Fruit fly (Drosophila melanogaster) whole organism, embryonic: ENCODE data around the gene glu.
A peak's percentile ranks its signal among the peaks of the same experiment; 100 is the strongest.

Experiments
- B-H2 ChIP-seq: fragments of 200-800 bp; sonication (Bioruptor generic); optimal IDR thresholded peaks from 2 replicates; lab custom pipeline; 2018; ENCODE audit warnings: missing biosample characterization, mild to moderate bottlenecking, missing genetic modification characterization
- C15 ChIP-seq: fragments of 200-800 bp; sonication (Bioruptor generic); IDR thresholded peaks from 3 replicates; pipeline ENCODE4 v1.3.6; 2022; ENCODE audit warnings: missing biosample characterization, missing genetic modification characterization
- CG11560 ChIP-seq: fragments of 200-800 bp; sonication (Bioruptor generic); IDR thresholded peaks from 3 replicates; pipeline ENCODE4 v1.3.6; 2022; ENCODE audit warnings: missing biosample characterization, missing genetic modification characterization
- CG12104 ChIP-seq: fragments of 200-800 bp; sonication (Bioruptor generic); optimal IDR thresholded peaks from 3 replicates; lab custom pipeline; 2016; ENCODE audit warnings: missing biosample characterization, missing genetic modification characterization
- CG14710 ChIP-seq: fragments of 200-800 bp; sonication (Bioruptor generic); optimal IDR thresholded peaks from 3 replicates; lab custom pipeline; 2019; ENCODE audit warnings: missing biosample characterization, mild to moderate bottlenecking, missing genetic modification characterization, moderate library complexity
- CG1602 ChIP-seq: fragments of 200-800 bp; sonication (Bioruptor generic); optimal IDR thresholded peaks from 3 replicates; lab custom pipeline; 2016; ENCODE audit warnings: missing biosample characterization, missing genetic modification characterization
- CG1603 ChIP-seq: fragments of 200-800 bp; sonication (Bioruptor generic); optimal IDR thresholded peaks from 2 replicates; lab custom pipeline; 2019; ENCODE audit warnings: missing biosample characterization, mild to moderate bottlenecking, missing genetic modification characterization, moderate library complexity
- CG30403 ChIP-seq: fragments of 200-800 bp; sonication (Bioruptor generic); optimal IDR thresholded peaks from 3 replicates; lab custom pipeline; 2016; ENCODE audit warnings: missing biosample characterization, missing genetic modification characterization
- CG32532 ChIP-seq: fragments of 200-800 bp; sonication (Bioruptor generic); IDR thresholded peaks from 2 replicates; pipeline ENCODE4 v1.3.6; 2022; ENCODE audit warnings: missing biosample characterization, missing genetic modification characterization
- CG34422 ChIP-seq: fragments of 200-800 bp; sonication (Bioruptor generic); IDR thresholded peaks from 3 replicates; pipeline ENCODE4 v1.3.6; 2022; ENCODE audit warnings: missing biosample characterization, missing genetic modification characterization
- CG42726 ChIP-seq: fragments of 200-800 bp; sonication (Bioruptor generic); IDR thresholded peaks from 2 replicates; pipeline ENCODE4 v1.3.6; 2022; ENCODE audit warnings: missing biosample characterization, missing genetic modification characterization; ENCODE audit not compliant: partially characterized antibody
- CG43689 ChIP-seq: fragments of 200-800 bp; sonication (Bioruptor generic); IDR thresholded peaks from 2 replicates; pipeline ENCODE4 v1.3.6; 2022; ENCODE audit warnings: missing biosample characterization, missing genetic modification characterization
- CG6689 ChIP-seq: fragments of 200-800 bp; sonication (Bioruptor generic); IDR thresholded peaks from 2 replicates; pipeline ENCODE4 v1.3.6; 2022; ENCODE audit warnings: missing biosample characterization, missing genetic modification characterization
- D19A ChIP-seq: fragments of 200-800 bp; optimal IDR thresholded peaks from 3 replicates; lab custom pipeline; 2019; ENCODE audit warnings: missing biosample characterization, mild to moderate bottlenecking, missing genetic modification characterization, moderate library complexity
- Dll ChIP-seq: fragments of 200-800 bp; sonication (Bioruptor generic); IDR thresholded peaks from 4 replicates; pipeline ENCODE4 v1.3.6; 2022; ENCODE audit warnings: missing biosample characterization, missing genetic modification characterization; ENCODE audit not compliant: partially characterized antibody
- Dref ChIP-seq: fragments of 200-800 bp; sonication (Bioruptor generic); IDR thresholded peaks from 2 replicates; pipeline ENCODE4 v1.3.6; 2022; ENCODE audit warnings: missing biosample characterization, missing genetic modification characterization
- Eip74EF ChIP-seq, 2 experiments: fragments of 200-800 bp in 1 of 2; fragments of >200 bp in 1 of 2; sonication (Bioruptor generic) in 1 of 2; optimal IDR thresholded peaks; 2 replicates each; lab custom pipeline; 2017 to 2019; ENCODE audit warnings: missing biosample characterization in 2 of 2, missing genetic modification characterization in 2 of 2, mild to moderate bottlenecking in 1 of 2, moderate library complexity in 1 of 2
- HLHmδ ChIP-seq: fragments of 200-800 bp; sonication (Bioruptor generic); optimal IDR thresholded peaks from 2 replicates; lab custom pipeline; 2018; ENCODE audit warnings: missing biosample characterization, mild to moderate bottlenecking, missing genetic modification characterization, moderate library complexity
- Hey ChIP-seq: fragments of 200-800 bp; sonication (Bioruptor generic); optimal IDR thresholded peaks from 3 replicates; lab custom pipeline; 2018; ENCODE audit warnings: missing biosample characterization, mild to moderate bottlenecking, missing genetic modification characterization
- Hr3 ChIP-seq: fragments of 200-800 bp; sonication (Bioruptor generic); optimal IDR thresholded peaks from 3 replicates; lab custom pipeline; 2016; ENCODE audit warnings: missing biosample characterization, missing genetic modification characterization
- Mad ChIP-seq: fragments of 200-800 bp; sonication (Bioruptor generic); optimal IDR thresholded peaks from 2 replicates; lab custom pipeline; 2016; ENCODE audit warnings: missing biosample characterization, missing genetic modification characterization
- NfI ChIP-seq: fragments of 200-800 bp; sonication (Bioruptor generic); optimal IDR thresholded peaks from 3 replicates; lab custom pipeline; 2018; ENCODE audit warnings: missing biosample characterization, mild to moderate bottlenecking, missing genetic modification characterization, moderate library complexity
- PHDP ChIP-seq: fragments of 200-800 bp; sonication (Bioruptor generic); optimal IDR thresholded peaks from 3 replicates; lab custom pipeline; 2018; ENCODE audit warnings: missing biosample characterization, mild to moderate bottlenecking, missing genetic modification characterization, moderate library complexity
- Poxn ChIP-seq: fragments of 200-800 bp; sonication (Bioruptor generic); IDR thresholded peaks from 2 replicates; pipeline ENCODE4 v1.3.6; 2022; ENCODE audit warnings: missing biosample characterization, missing genetic modification characterization
- Sin3A ChIP-seq: fragments of >200 bp; optimal IDR thresholded peaks from 2 replicates; lab custom pipeline; 2018
- Sry-δ ChIP-seq: fragments of 200-800 bp; sonication (Bioruptor generic); optimal IDR thresholded peaks from 2 replicates; lab custom pipeline; 2016; ENCODE audit warnings: missing biosample characterization, missing genetic modification characterization
- Ssrp ChIP-seq: fragments of 200-800 bp; sonication (Bioruptor generic); optimal IDR thresholded peaks from 2 replicates; lab custom pipeline; 2018; ENCODE audit warnings: missing biosample characterization, mild to moderate bottlenecking, missing genetic modification characterization, moderate library complexity
- Tbp ChIP-seq: fragments of >200 bp; optimal IDR thresholded peaks from 2 replicates; lab custom pipeline; 2018; ENCODE audit warnings: missing biosample characterization, missing genetic modification characterization
- chif ChIP-seq, 2 experiments: fragments of 200-800 bp; sonication (Bioruptor generic); optimal IDR thresholded peaks; 3 replicates each; lab custom pipeline; 2016; ENCODE audit warnings: missing biosample characterization in 2 of 2, missing genetic modification characterization in 2 of 2
- chinmo ChIP-seq: fragments of 200-800 bp; sonication (Bioruptor generic); IDR thresholded peaks from 4 replicates; pipeline ENCODE4 v1.3.6; 2022; ENCODE audit warnings: missing biosample characterization, missing genetic modification characterization; ENCODE audit not compliant: partially characterized antibody
- danr ChIP-seq: fragments of 200-800 bp; sonication (Bioruptor generic); IDR thresholded peaks from 2 replicates; pipeline ENCODE4 v1.3.6; 2022; ENCODE audit warnings: missing biosample characterization, missing genetic modification characterization
- ems ChIP-seq: fragments of 200-800 bp; sonication (Bioruptor generic); optimal IDR thresholded peaks from 3 replicates; lab custom pipeline; 2016; ENCODE audit warnings: missing biosample characterization, missing genetic modification characterization
- gcm2 ChIP-seq: fragments of 200-800 bp; sonication (Bioruptor generic); optimal IDR thresholded peaks from 2 replicates; lab custom pipeline; 2016; ENCODE audit warnings: missing biosample characterization, missing genetic modification characterization
- grn ChIP-seq: fragments of 200-800 bp; sonication (Bioruptor generic); optimal IDR thresholded peaks from 3 replicates; lab custom pipeline; 2017; ENCODE audit warnings: missing biosample characterization, missing genetic modification characterization
- hkb ChIP-seq, 2 experiments: fragments of 200-800 bp in 1 of 2; fragments of >200 bp in 1 of 2; sonication (Bioruptor generic) in 1 of 2; IDR thresholded peaks in 1 of 2; optimal IDR thresholded peaks in 1 of 2; 2 replicates each; pipeline versions ENCODE4 v1.3.6 to Lab custom; 2017 to 2022; ENCODE audit warnings: missing biosample characterization in 1 of 2, missing genetic modification characterization in 1 of 2
- insv ChIP-seq, 2 experiments: fragments of 200-800 bp; sonication (Bioruptor generic); optimal IDR thresholded peaks; 3 replicates each; lab custom pipeline; 2016 to 2018; ENCODE audit warnings: missing biosample characterization in 2 of 2, missing genetic modification characterization in 2 of 2
- pan ChIP-seq, 4 experiments: fragments of >200 bp in 3 of 4; fragments of 200-800 bp in 1 of 4; sonication (Bioruptor generic) in 1 of 4; optimal IDR thresholded peaks in 3 of 4; IDR thresholded peaks in 1 of 4; 2 replicates each; pipeline versions ENCODE4 v1.3.6 to Lab custom; 2017 to 2022; ENCODE audit warnings: missing biosample characterization in 2 of 4, missing genetic modification characterization in 2 of 4, mixed read lengths in 1 of 4
- prd ChIP-seq, 3 experiments: fragments of >200 bp in 2 of 3; fragments of 200-800 bp in 1 of 3; sonication (Bioruptor generic) in 1 of 3; optimal IDR thresholded peaks in 2 of 3; IDR thresholded peaks in 1 of 3; 2 replicates in 2 of 3; 3 replicates in 1 of 3; pipeline versions ENCODE4 v1.3.6 to Lab custom; 2017 to 2022; ENCODE audit warnings: missing biosample characterization in 1 of 3, missing genetic modification characterization in 1 of 3
- ranshi ChIP-seq: fragments of 200-800 bp; sonication (Bioruptor generic); IDR thresholded peaks from 2 replicates; pipeline ENCODE4 v1.3.6; 2022; ENCODE audit warnings: missing biosample characterization, missing genetic modification characterization
- run ChIP-seq: fragments of 200-800 bp; sonication (Bioruptor generic); optimal IDR thresholded peaks from 3 replicates; lab custom pipeline; 2018; ENCODE audit warnings: missing biosample characterization, mild to moderate bottlenecking, missing genetic modification characterization
- salm ChIP-seq: fragments of 200-800 bp; sonication (Bioruptor generic); optimal IDR thresholded peaks from 2 replicates; lab custom pipeline; 2018; ENCODE audit warnings: missing biosample characterization, mild to moderate bottlenecking, missing genetic modification characterization
- sc ChIP-seq, 3 experiments: fragments of >200 bp in 2 of 3; fragments of 200-800 bp in 1 of 3; sonication (Bioruptor generic) in 1 of 3; optimal IDR thresholded peaks; 2 replicates in 2 of 3; 3 replicates in 1 of 3; lab custom pipeline; 2017; ENCODE audit warnings: mild to moderate bottlenecking in 1 of 3, missing biosample characterization in 1 of 3, missing genetic modification characterization in 1 of 3, missing genetic modification reagents in 1 of 3
- seq ChIP-seq: fragments of 200-800 bp; sonication (Bioruptor generic); IDR thresholded peaks from 2 replicates; pipeline ENCODE4 v1.3.6; 2022; ENCODE audit warnings: missing biosample characterization, missing genetic modification characterization
- slbo ChIP-seq: fragments of 200-800 bp; sonication (Bioruptor generic); IDR thresholded peaks from 2 replicates; pipeline ENCODE4 v1.3.6; 2022; ENCODE audit warnings: missing biosample characterization, missing genetic modification characterization
- slp2 ChIP-seq: fragments of 200-800 bp; sonication (Bioruptor generic); optimal IDR thresholded peaks from 2 replicates; lab custom pipeline; 2016; ENCODE audit warnings: missing biosample characterization, missing genetic modification characterization
- tin ChIP-seq: fragments of 200-800 bp; sonication (Bioruptor generic); optimal IDR thresholded peaks from 3 replicates; lab custom pipeline; 2016; ENCODE audit warnings: missing biosample characterization, missing genetic modification characterization
- vnd ChIP-seq: fragments of 200-800 bp; sonication (Bioruptor generic); IDR thresholded peaks from 3 replicates; pipeline ENCODE4 v1.3.6; 2022; ENCODE audit warnings: missing biosample characterization, missing genetic modification characterization; ENCODE audit not compliant: partially characterized antibody
- zfh2 ChIP-seq: fragments of 200-800 bp; sonication (Bioruptor generic); optimal IDR thresholded peaks from 2 replicates; lab custom pipeline; 2016; ENCODE audit warnings: missing biosample characterization, missing genetic modification characterization

glu gene

dm6 chr2L:16727578-16728023 lies 10.6 kb downstream of the glu start, which contains the start of gene VhaSFD (continued):
- TF ChIP-seq Mad (GFP tag; lab: Kevin White, UChicago): no peak
- no peak for TF ChIP-seq danr
- peak; percentile 99 for TF ChIP-seq CG11560
- TF ChIP-seq Poxn: no peak
- TF ChIP-seq Sry-δ (GFP tag; lab: Kevin White, UChicago): peak; percentile 23
- peak; percentile 58 for TF ChIP-seq CG14710 (tag; lab: Kevin White, UChicago)
- TF ChIP-seq run (tag; lab: Kevin White, UChicago): no peak
- TF ChIP-seq CG1602 (GFP tag; lab: Kevin White, UChicago): no peak
- peak; percentile 48 for TF ChIP-seq CG1603 (tag; lab: Kevin White, UChicago)
- no peak for TF ChIP-seq salm (tag; lab: Kevin White, UChicago)
- no peak for TF ChIP-seq ranshi (GFP tag; lab: Robert Waterston, UW)
- TF ChIP-seq Dref (GFP tag; lab: Robert Waterston, UW): peak; percentile 94
- no peak for TF ChIP-seq hkb (optimal IDR thresholded peaks at IDR 0.05; lab: Kevin White, UChicago)
- 0 out of 2 replicates have a peak, but pooled peaks have one; percentile 33 for TF ChIP-seq hkb (GFP tag; IDR thresholded peaks at IDR 0.05; lab: Robert Waterston, UW)
- TF ChIP-seq seq (GFP tag; lab: Robert Waterston, UW): no peak; the same call in 1 of the 2 replicates
- TF ChIP-seq B-H2 (GFP tag; lab: Kevin White, UChicago): no peak
- no peak for TF ChIP-seq pan (optimal IDR thresholded peaks at IDR 0.05; lab: Kevin White, UChicago)
- peak in 1 of 2 experiments; percentile 34 for TF ChIP-seq pan (GFP tag; optimal IDR thresholded peaks at IDR 0.05 in 1 of 2, IDR thresholded peaks at IDR 0.05 in 1 of 2)
- TF ChIP-seq Eip74EF (GFP tag; optimal IDR thresholded peaks at IDR 0.05; lab: Kevin White, UChicago): peak in 1 of 2 experiments; percentile 28
- no peak for TF ChIP-seq Tbp
- TF ChIP-seq prd (optimal IDR thresholded peaks at IDR 0.05; lab: Kevin White, UChicago): no peak
- TF ChIP-seq prd (GFP tag; IDR thresholded peaks at IDR 0.05; lab: Robert Waterston, UW): 0 out of 3 replicates have a peak, but pooled peaks have one; percentile 5
- TF ChIP-seq sc (optimal IDR thresholded peaks at IDR 0.05; lab: Kevin White, UChicago): no peak
- no peak for TF ChIP-seq sc (GFP tag; optimal IDR thresholded peaks at IDR 0.05; lab: Kevin White, UChicago)
- peak; percentile 0 for TF ChIP-seq PHDP (tag; lab: Kevin White, UChicago)
- TF ChIP-seq D19A (tag; lab: Kevin White, UChicago): peak; percentile 65
- peak; percentile 5 for TF ChIP-seq tin (GFP tag; lab: Kevin White, UChicago)
- TF ChIP-seq insv (GFP tag; optimal IDR thresholded peaks at IDR 0.05; lab: Kevin White, UChicago): no peak
- peak; percentile 35; the same call in 1 of the 2 replicates for TF ChIP-seq slbo (GFP tag; lab: Robert Waterston, UW)
- 0 out of 2 replicates have a peak, but pooled peaks have one; percentile 14 for TF ChIP-seq CG32532 (GFP tag; lab: Robert Waterston, UW)
- no peak for TF ChIP-seq slp2 (GFP tag; lab: Kevin White, UChicago)
- no peak for TF ChIP-seq CG6689 (GFP tag; lab: Robert Waterston, UW)
- TF ChIP-seq HLHmδ (GFP tag; lab: Kevin White, UChicago): peak; percentile 9
- no peak for TF ChIP-seq grn (GFP tag; lab: Kevin White, UChicago)
- no peak for TF ChIP-seq Hr3 (GFP tag; lab: Kevin White, UChicago)
- TF ChIP-seq zfh2 (GFP tag; lab: Kevin White, UChicago): no peak
- TF ChIP-seq ems (GFP tag; lab: Kevin White, UChicago): no peak
- TF ChIP-seq CG12104 (GFP tag; lab: Kevin White, UChicago): no peak
- TF ChIP-seq chif (GFP tag; optimal IDR thresholded peaks at IDR 0.05; lab: Kevin White, UChicago): no peak
- peak; percentile 57; the same call in 1 of the 3 replicates for TF ChIP-seq vnd (GFP tag; lab: Robert Waterston, UW)
- peak; percentile 80; the same call in 3 of the 4 replicates for TF ChIP-seq chinmo (GFP tag; lab: Robert Waterston, UW)
- TF ChIP-seq CG34422 (GFP tag; lab: Robert Waterston, UW): peak; percentile 71; the same call in 1 of the 3 replicates
- TF ChIP-seq Hey (tag; lab: Kevin White, UChicago): no peak
- peak; percentile 39 for TF ChIP-seq CG30403 (GFP tag; lab: Kevin White, UChicago)
- no peak for TF ChIP-seq gcm2
- TF ChIP-seq CG42726 (GFP tag; lab: Robert Waterston, UW): no peak
- TF ChIP-seq Sin3A (lab: Kevin White, UChicago): no peak
- no peak for TF ChIP-seq CG43689 (GFP tag; lab: Robert Waterston, UW)
- TF ChIP-seq NfI (GFP tag; lab: Kevin White, UChicago): no peak
- TF ChIP-seq C15 (GFP tag; lab: Robert Waterston, UW): no peak
- TF ChIP-seq Ssrp (tag; lab: Kevin White, UChicago): no peak
- peak; percentile 69 for TF ChIP-seq Dll (GFP tag; lab: Robert Waterston, UW)
